Fruit fly (Drosophila melanogaster): ENCODE data around the gene CG13631.

Gene CG13631

dm6 chr3R:24777101-24777500 lies 8.0 kb downstream of the CG13631 start:
- TF ChIP-seq noc (tag; optimal IDR thresholded peaks at IDR 0.05), result no peak

dm6 chr3R:24778218-24778739 lies 9.1 kb downstream of the CG13631 start:
- no peak for TF ChIP-seq noc (tag; optimal IDR thresholded peaks at IDR 0.05)

DNA sequence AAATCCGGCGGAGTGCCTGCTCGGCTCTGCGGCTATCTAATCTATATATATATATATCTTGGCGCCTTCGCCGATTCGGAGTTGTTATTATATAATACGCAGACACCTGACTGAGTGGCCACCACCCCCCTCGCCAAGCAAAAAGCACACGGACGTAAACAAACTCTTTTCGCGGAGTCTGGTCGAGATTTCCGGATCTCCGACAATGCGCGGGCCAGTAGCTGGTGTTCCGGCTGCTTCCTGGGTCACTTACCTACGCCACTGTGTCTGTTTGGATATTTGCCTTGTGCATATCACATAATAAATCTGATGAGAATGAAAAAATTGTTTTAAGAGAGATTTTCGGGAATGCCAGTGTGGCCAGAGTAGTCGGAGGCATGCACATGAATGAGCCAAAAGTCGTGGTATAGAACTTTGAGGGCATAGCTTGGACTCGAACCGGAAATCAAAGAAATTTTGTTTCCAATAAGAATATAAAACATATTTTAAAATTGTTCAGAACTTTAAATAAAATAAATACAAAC lies 18.0 kb downstream of the CG13631 start, which contains the start of gene CG5805:
TSS of gene CG5805 (minus strand) at position 380 of the 524 bp plus-strand sequence.
- peak; percentile 41 for TF ChIP-seq noc (tag; optimal IDR thresholded peaks at IDR 0.05)

dm6 chr3R:24787734-24788133 lies 18.6 kb downstream of the CG13631 start, which contains the start of gene Ets96B:
Gene Ets96B (plus strand): TSS chr3R:24788054.
- TF ChIP-seq noc (tag; optimal IDR thresholded peaks at IDR 0.05), result no peak

dm6 chr3R:24790036-24790435 lies 20.9 kb downstream of the CG13631 start, which contains the start of gene CG13634:
Gene CG13634 (minus strand): TSS chr3R:24790136.
- TF ChIP-seq noc (tag; optimal IDR thresholded peaks at IDR 0.05), result no peak

DNA sequence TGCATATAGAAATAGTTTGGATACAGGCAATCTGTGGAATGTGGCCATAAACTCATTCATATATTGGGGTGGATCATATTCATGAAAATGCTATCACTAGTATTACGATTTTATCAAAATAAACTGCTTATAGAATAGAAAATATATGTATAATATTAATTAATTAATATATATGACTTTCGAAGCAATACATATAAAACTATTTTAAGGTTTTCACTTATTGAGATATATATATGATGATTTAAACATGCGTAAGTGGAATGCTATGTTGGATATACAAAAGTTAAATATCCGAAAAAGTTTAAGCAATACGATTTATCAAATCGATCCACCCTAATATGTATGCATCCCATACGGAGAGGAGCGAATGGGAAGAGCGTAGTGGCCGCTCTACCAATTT lies 29.4 kb downstream of the CG13631 start:
- TF ChIP-seq noc (tag; optimal IDR thresholded peaks at IDR 0.05), result peak; percentile 57

dm6 chr3R:24799503-24799902 lies 30.4 kb downstream of the CG13631 start, which contains the start of gene Ude:
Gene Ude (minus strand): TSS chr3R:24799668.
- no peak for TF ChIP-seq noc (tag; optimal IDR thresholded peaks at IDR 0.05)

- no peak for TF ChIP-seq noc (tag; optimal IDR thresholded peaks at IDR 0.05)
Measured at dm6 chr3R:24805048-24805447, 35.9 kb downstream of the CG13631 start, which contains the start of gene polybromo. Gene polybromo (minus strand): TSS chr3R:24805259.

DNA sequence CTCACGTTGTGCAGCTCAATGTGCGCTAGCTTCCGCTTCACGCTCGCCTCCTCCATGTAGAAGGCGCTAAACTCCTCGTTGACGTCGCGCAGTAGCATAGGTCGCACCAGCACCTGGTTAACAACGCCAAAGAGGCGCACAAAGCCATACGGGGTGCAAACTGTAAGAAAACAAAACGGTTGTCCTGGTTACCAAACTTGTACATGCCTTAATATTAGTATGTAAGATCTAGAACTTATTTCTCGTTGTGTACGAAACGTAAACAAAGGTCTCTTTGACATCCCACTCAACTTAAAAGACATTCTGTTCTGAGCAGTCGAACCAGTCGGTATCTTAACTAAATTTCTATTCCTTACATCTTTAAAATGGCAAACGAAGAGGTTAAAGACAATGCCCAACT lies 38.2 kb downstream of the CG13631 start, which contains the start of gene CG6980:
TSS of gene CG6980 (plus strand) at position 301 of the 400 bp plus-strand sequence.
- no peak for TF ChIP-seq noc (tag; optimal IDR thresholded peaks at IDR 0.05)

- peak; percentile 70 for TF ChIP-seq noc (tag; optimal IDR thresholded peaks at IDR 0.05)
Measured at dm6 chr3R:24809576-24810279, 40.6 kb downstream of the CG13631 start.

dm6 chr3R:24810844-24811625 lies 41.9 kb downstream of the CG13631 start:
- TF ChIP-seq noc (tag; optimal IDR thresholded peaks at IDR 0.05), result peak; percentile 96

- TF ChIP-seq noc (tag; optimal IDR thresholded peaks at IDR 0.05), result no peak
Measured at dm6 chr3R:24812394-24812793, 43.2 kb downstream of the CG13631 start.

dm6 chr3R:24812987-24813636 lies 44.0 kb downstream of the CG13631 start:
- TF ChIP-seq noc (tag; optimal IDR thresholded peaks at IDR 0.05), result no peak

DNA sequence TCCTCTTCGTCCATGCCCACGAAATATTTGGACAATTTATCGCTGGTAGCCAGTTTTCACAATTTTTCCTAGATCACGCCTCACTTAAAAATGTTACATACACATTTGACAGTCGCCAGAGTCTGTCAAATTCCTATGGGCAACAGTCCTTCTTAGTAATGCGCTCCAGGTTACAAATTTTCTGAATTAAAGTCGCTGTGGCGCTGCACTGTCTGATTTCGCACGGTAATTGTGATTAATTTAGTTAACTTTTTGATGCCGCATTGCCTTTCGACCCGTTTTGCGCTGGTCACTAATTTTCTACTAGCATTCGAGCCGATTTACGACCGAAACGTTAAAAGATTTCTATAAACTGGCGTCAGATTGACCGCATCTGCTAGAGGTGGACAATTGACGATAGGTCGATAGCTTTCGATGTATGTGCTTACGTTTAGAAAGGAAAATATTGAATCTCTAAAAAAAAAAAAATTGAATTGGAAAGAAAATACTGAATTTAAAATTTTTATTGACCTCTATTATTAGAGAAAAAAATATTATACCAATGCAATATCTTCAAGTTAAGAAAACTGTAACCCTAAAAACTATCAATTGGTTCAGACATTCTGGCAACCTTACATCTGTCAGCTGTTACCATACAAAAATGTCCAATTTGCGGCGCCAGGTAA lies 44.6 kb downstream of the CG13631 start, which contains the start of the genes lili and CG34150:
TSS of gene lili (minus strand) at position 376 of the 665 bp plus-strand sequence.
TSS of gene CG34150 (plus strand) at position 626 of the 665 bp plus-strand sequence.
- peak; percentile 57 for TF ChIP-seq noc (tag; optimal IDR thresholded peaks at IDR 0.05)

Data from whole organism, larva.